Worm (Caenorhabditis elegans) whole organism, early embryonic: ENCODE results near the gene C06E2.2.

Experiments
- B0310.2 ChIP-seq: sonication (generic microtip); optimal IDR thresholded peaks from 2 replicates; lab custom pipeline; 2016; ENCODE audit warnings: mild to moderate bottlenecking, missing genetic modification characterization, missing compliant biosample characterization
- F13C5.2 ChIP-seq: sonication (generic microtip); optimal IDR thresholded peaks from 2 replicates; lab custom pipeline; 2017; ENCODE audit warnings: mild to moderate bottlenecking, missing genetic modification characterization, inconsistent platforms, missing compliant biosample characterization
- aly-1 ChIP-seq: sonication (generic microtip); optimal IDR thresholded peaks from 2 replicates; lab custom pipeline; 2016; ENCODE audit warnings: missing genetic modification characterization, missing compliant biosample characterization
- ama-1 ChIP-seq: fragments of 150-350 bp; optimal IDR thresholded peaks from 2 replicates; lab custom pipeline; 2014
- ceh-13 ChIP-seq: fragments of 200-800 bp; sonication (Bioruptor generic); optimal IDR thresholded peaks from 2 replicates; lab custom pipeline; 2018; ENCODE audit warnings: mild to moderate bottlenecking, missing genetic modification characterization, missing compliant biosample characterization
- ceh-36 ChIP-seq: sonication (generic microtip); optimal IDR thresholded peaks from 2 replicates; lab custom pipeline; 2016; ENCODE audit warnings: missing genetic modification characterization, inconsistent platforms, missing compliant biosample characterization
- ets-7 ChIP-seq: sonication (generic microtip); optimal IDR thresholded peaks from 2 replicates; lab custom pipeline; 2016; ENCODE audit warnings: missing genotype, missing genetic modification characterization, missing compliant biosample characterization
- flt-1 ChIP-seq: fragments of 200-800 bp; sonication (Bioruptor generic); IDR thresholded peaks from 2 replicates; pipeline ENCODE4 v1.3.6; 2022; ENCODE audit warnings: missing genetic modification characterization, missing compliant biosample characterization
- hmbx-1 ChIP-seq: sonication (generic microtip); optimal IDR thresholded peaks from 2 replicates; lab custom pipeline; 2016; ENCODE audit warnings: mild to moderate bottlenecking, missing genetic modification characterization, missing compliant biosample characterization
- hmg-4 ChIP-seq: fragments of 200-800 bp; sonication (Bioruptor generic); optimal IDR thresholded peaks from 2 replicates; lab custom pipeline; 2018; ENCODE audit warnings: mild to moderate bottlenecking, missing genetic modification characterization, missing compliant biosample characterization
- hnd-1 ChIP-seq: sonication (generic microtip); optimal IDR thresholded peaks from 2 replicates; lab custom pipeline; 2016; ENCODE audit warnings: missing genetic modification characterization, missing compliant biosample characterization
- pes-1 ChIP-seq: fragments of 200-800 bp; sonication (Bioruptor generic); IDR thresholded peaks from 2 replicates; pipeline ENCODE4 v1.3.6; 2022; ENCODE audit warnings: missing genetic modification reagents, missing genetic modification characterization, missing compliant biosample characterization
- scrt-1 ChIP-seq: fragments of 200-800 bp; sonication (Bioruptor generic); IDR thresholded peaks from 2 replicates; pipeline ENCODE4 v1.3.6; 2022; ENCODE audit warnings: missing genetic modification characterization, missing compliant biosample characterization
- sea-1 ChIP-seq: fragments of 200-800 bp; sonication (Bioruptor generic); conservative IDR thresholded peaks from 2 replicates; pipeline ENCODE4 v1.3.6; 2022; ENCODE audit warnings: missing genetic modification characterization, missing compliant biosample characterization
- tbx-11 ChIP-seq: fragments of 200-800 bp; sonication (Bioruptor generic); IDR thresholded peaks from 2 replicates; pipeline ENCODE4 v1.3.6; 2022; ENCODE audit warnings: missing genetic modification characterization, missing compliant biosample characterization
- tbx-37 ChIP-seq: fragments of 200-800 bp; sonication (Bioruptor generic); conservative IDR thresholded peaks from 2 replicates; pipeline ENCODE4 v1.3.6; 2022; ENCODE audit warnings: missing genetic modification reagents, missing genetic modification characterization, missing compliant biosample characterization
- tra-4 ChIP-seq: sonication (generic microtip); optimal IDR thresholded peaks from 2 replicates; lab custom pipeline; 2017; ENCODE audit warnings: missing genetic modification characterization, missing compliant biosample characterization

Gene C06E2.2

ce11 chrX:8866563-8866962 lies 12.9 kb upstream of the C06E2.2 start, which contains the start of gene ins-9:
ins-9 (minus strand) TSS chrX:8866663.
- TF ChIP-seq aly-1 (tag; lab: Kevin White, UChicago) (no peak), tbx-37 (no peak)

ce11 chrX:8869112-8869675 lies 10.3 kb upstream of the C06E2.2 start, which contains the start of the genes ubc-22 and ubc-21:
ubc-22 (minus strand) TSS chrX:8869162.
ubc-21 (plus strand) TSS chrX:8869625.
- no peak for TF ChIP-seq tra-4 (tag; lab: Kevin White, UChicago)
- no peak for TF ChIP-seq hmg-4
- TF ChIP-seq tbx-37, result no peak
- no peak for TF ChIP-seq aly-1 (tag; lab: Kevin White, UChicago)
- TF ChIP-seq B0310.2, result no peak
- TF ChIP-seq flt-1 (GFP tag; lab: Robert Waterston, UW), result no peak
- no peak for TF ChIP-seq F13C5.2
- no peak for TF ChIP-seq tbx-11 (GFP tag; lab: Robert Waterston, UW)
- no peak for TF ChIP-seq scrt-1
- TF ChIP-seq ceh-13 (GFP tag; lab: Kevin White, UChicago), result no peak
- no peak for TF ChIP-seq ceh-36 (tag; lab: Kevin White, UChicago)
- TF ChIP-seq hnd-1 (tag; lab: Kevin White, UChicago), result no peak
- no peak for TF ChIP-seq sea-1 (GFP tag; lab: Robert Waterston, UW)
- TF ChIP-seq pes-1 (GFP tag; lab: Robert Waterston, UW), result no peak
- no peak for TF ChIP-seq ama-1
- no peak for TF ChIP-seq ets-7 (tag; lab: Kevin White, UChicago)
- TF ChIP-seq hmbx-1 (tag; lab: Kevin White, UChicago), result no peak

- TF ChIP-seq ceh-13 (GFP tag; lab: Kevin White, UChicago), result no peak
- TF ChIP-seq pes-1 (GFP tag; lab: Robert Waterston, UW), result no peak
Observed at ce11 chrX:8874748-8875147, 4.7 kb upstream of the C06E2.2 start, which contains the start of gene C06E2.1. C06E2.1 (minus strand) TSS chrX:8874848.

- TF ChIP-seq pes-1 (GFP tag; lab: Robert Waterston, UW) (no peak), ceh-13 (GFP tag; lab: Kevin White, UChicago) (no peak), scrt-1 (no peak), ets-7 (tag; lab: Kevin White, UChicago) (no peak), hnd-1 (tag; lab: Kevin White, UChicago) (no peak), tra-4 (tag; lab: Kevin White, UChicago) (no peak), hmg-4 (no peak), ama-1 (no peak), tbx-37 (no peak), B0310.2 (no peak), F13C5.2 (no peak), hmbx-1 (tag; lab: Kevin White, UChicago) (no peak), ceh-36 (tag; lab: Kevin White, UChicago) (no peak), tbx-11 (GFP tag; lab: Robert Waterston, UW) (no peak), sea-1 (GFP tag; lab: Robert Waterston, UW) (no peak), aly-1 (tag; lab: Kevin White, UChicago) (no peak), flt-1 (GFP tag; lab: Robert Waterston, UW) (no peak)
Observed at ce11 chrX:8875867-8876266, 3.6 kb upstream of the C06E2.2 start.

ce11 chrX:8877162-8877561 lies 2.3 kb upstream of the C06E2.2 start:
- TF ChIP-seq tra-4 (tag; lab: Kevin White, UChicago) (no peak), ceh-36 (tag; lab: Kevin White, UChicago) (no peak), tbx-11 (GFP tag; lab: Robert Waterston, UW) (no peak), ama-1 (no peak), flt-1 (GFP tag; lab: Robert Waterston, UW) (no peak), ets-7 (tag; lab: Kevin White, UChicago) (no peak), hmbx-1 (tag; lab: Kevin White, UChicago) (no peak), hmg-4 (no peak), hnd-1 (tag; lab: Kevin White, UChicago) (no peak), F13C5.2 (no peak)

- no peak for TF ChIP-seq sea-1 (GFP tag; lab: Robert Waterston, UW)
- no peak for TF ChIP-seq pes-1 (GFP tag; lab: Robert Waterston, UW)
- no peak for TF ChIP-seq hmbx-1 (tag; lab: Kevin White, UChicago)
- TF ChIP-seq hmg-4, result no peak
- no peak for TF ChIP-seq tbx-11 (GFP tag; lab: Robert Waterston, UW)
- TF ChIP-seq flt-1 (GFP tag; lab: Robert Waterston, UW), result no peak
- no peak for TF ChIP-seq F13C5.2
- no peak for TF ChIP-seq ceh-36 (tag; lab: Kevin White, UChicago)
- TF ChIP-seq scrt-1, result no peak
- no peak for TF ChIP-seq tbx-37
- TF ChIP-seq tra-4 (tag; lab: Kevin White, UChicago), result no peak
- TF ChIP-seq ets-7 (tag; lab: Kevin White, UChicago), result no peak
- no peak for TF ChIP-seq aly-1 (tag; lab: Kevin White, UChicago)
- TF ChIP-seq hnd-1 (tag; lab: Kevin White, UChicago), result no peak
- no peak for TF ChIP-seq B0310.2
- TF ChIP-seq ceh-13 (GFP tag; lab: Kevin White, UChicago), result no peak
- no peak for TF ChIP-seq ama-1
Observed at ce11 chrX:8878709-8879108, 740 bp upstream of the C06E2.2 start.

ce11 chrX:8882162-8882561 lies 2.7 kb downstream of the C06E2.2 start:
- TF ChIP-seq pes-1 (GFP tag; lab: Robert Waterston, UW) (no peak), sea-1 (GFP tag; lab: Robert Waterston, UW) (no peak), F13C5.2 (no peak)

- no peak for TF ChIP-seq scrt-1
- no peak for TF ChIP-seq ama-1
- TF ChIP-seq ets-7 (tag; lab: Kevin White, UChicago), result no peak
- TF ChIP-seq ceh-13 (GFP tag; lab: Kevin White, UChicago), result no peak
- no peak for TF ChIP-seq ceh-36 (tag; lab: Kevin White, UChicago)
- TF ChIP-seq hmbx-1 (tag; lab: Kevin White, UChicago), result no peak
- no peak for TF ChIP-seq pes-1 (GFP tag; lab: Robert Waterston, UW)
Observed at ce11 chrX:8888835-8889234, 9.4 kb downstream of the C06E2.2 start.
